Fruit fly (Drosophila melanogaster) whole organism, embryonic: Measurements from ENCODE around the gene Hs6st.

ENCODE experiments used
- Bdp1 ChIP-seq: fragments of 200-800 bp; sonication (Bioruptor generic); optimal IDR thresholded peaks from 3 replicates; lab custom pipeline; 2016; ENCODE audit warnings: missing biosample characterization, missing genetic modification characterization
- Bteb2 ChIP-seq: fragments of 200-800 bp; sonication (Bioruptor generic); optimal IDR thresholded peaks from 2 replicates; lab custom pipeline; 2016; ENCODE audit warnings: missing biosample characterization, missing genetic modification characterization
- CG10267 ChIP-seq: fragments of 200-800 bp; sonication (Bioruptor generic); optimal IDR thresholded peaks from 2 replicates; lab custom pipeline; 2018; ENCODE audit warnings: missing biosample characterization, mild to moderate bottlenecking, missing genetic modification characterization, moderate library complexity
- CG10274 ChIP-seq: fragments of 200-800 bp; sonication (Bioruptor generic); optimal IDR thresholded peaks from 3 replicates; lab custom pipeline; 2017; ENCODE audit warnings: missing biosample characterization, mild to moderate bottlenecking, missing genetic modification characterization
- CG10543 ChIP-seq: fragments of 200-800 bp; sonication (Bioruptor generic); optimal IDR thresholded peaks from 3 replicates; lab custom pipeline; 2017; ENCODE audit warnings: missing biosample characterization, mild to moderate bottlenecking, missing genetic modification characterization, moderate library complexity
- CG12104 ChIP-seq: fragments of 200-800 bp; sonication (Bioruptor generic); optimal IDR thresholded peaks from 3 replicates; lab custom pipeline; 2016; ENCODE audit warnings: missing biosample characterization, missing genetic modification characterization
- CG12219 ChIP-seq: fragments of 200-800 bp; sonication (Bioruptor generic); optimal IDR thresholded peaks from 3 replicates; lab custom pipeline; 2018; ENCODE audit warnings: missing biosample characterization, mild to moderate bottlenecking, missing genetic modification characterization
- CG12744 ChIP-seq: fragments of 200-800 bp; sonication (Bioruptor generic); optimal IDR thresholded peaks from 2 replicates; lab custom pipeline; 2016; ENCODE audit warnings: missing biosample characterization, missing genetic modification characterization
- CG16815 ChIP-seq: fragments of 200-800 bp; sonication (Bioruptor generic); optimal IDR thresholded peaks from 3 replicates; lab custom pipeline; 2017; ENCODE audit warnings: missing biosample characterization, mild to moderate bottlenecking, missing genetic modification characterization
- CG17328 ChIP-seq: fragments of 200-800 bp; sonication (Bioruptor generic); IDR thresholded peaks from 2 replicates; pipeline ENCODE4 v1.3.6; 2022; ENCODE audit warnings: missing biosample characterization, missing genetic modification characterization
- CG17612 ChIP-seq: fragments of 200-800 bp; sonication (Bioruptor generic); IDR thresholded peaks from 2 replicates; pipeline ENCODE4 v1.3.6; 2022; ENCODE audit warnings: missing biosample characterization, missing genetic modification characterization
- CG1832 ChIP-seq: fragments of 200-800 bp; sonication (Bioruptor generic); optimal IDR thresholded peaks from 2 replicates; lab custom pipeline; 2017; ENCODE audit warnings: missing biosample characterization, mild to moderate bottlenecking, missing genetic modification characterization, inconsistent platforms
- CG3847 ChIP-seq: fragments of 200-800 bp; sonication (Bioruptor generic); IDR thresholded peaks from 2 replicates; pipeline ENCODE4 v1.3.6; 2022; ENCODE audit warnings: missing biosample characterization, missing genetic modification characterization
- CG4424 ChIP-seq: fragments of 200-800 bp; sonication (Bioruptor generic); optimal IDR thresholded peaks from 3 replicates; lab custom pipeline; 2016; ENCODE audit warnings: missing biosample characterization, missing genetic modification characterization
- CG4707 ChIP-seq: fragments of 200-800 bp; sonication (Bioruptor generic); optimal IDR thresholded peaks from 2 replicates; lab custom pipeline; 2018; ENCODE audit warnings: missing biosample characterization, mild to moderate bottlenecking, missing genetic modification characterization, moderate library complexity
- CG5245 ChIP-seq: fragments of 200-800 bp; sonication (Bioruptor generic); optimal IDR thresholded peaks from 3 replicates; lab custom pipeline; 2016; ENCODE audit warnings: missing biosample characterization, missing genetic modification characterization
- CG6689 ChIP-seq: fragments of 200-800 bp; sonication (Bioruptor generic); IDR thresholded peaks from 2 replicates; pipeline ENCODE4 v1.3.6; 2022; ENCODE audit warnings: missing biosample characterization, missing genetic modification characterization
- CG6791 ChIP-seq: fragments of 200-800 bp; sonication (Bioruptor generic); IDR thresholded peaks from 3 replicates; pipeline ENCODE4 v1.3.6; 2022; ENCODE audit warnings: missing biosample characterization, missing genetic modification characterization; ENCODE audit not compliant: partially characterized antibody
- CG7372 ChIP-seq: fragments of 200-800 bp; sonication (Bioruptor generic); IDR thresholded peaks from 2 replicates; pipeline ENCODE4 v1.3.6; 2022; ENCODE audit warnings: missing biosample characterization, missing genetic modification characterization
- CG7745 ChIP-seq: fragments of 200-800 bp; sonication (Bioruptor generic); optimal IDR thresholded peaks from 2 replicates; lab custom pipeline; 2018; ENCODE audit warnings: missing biosample characterization, mild to moderate bottlenecking, missing genetic modification characterization, moderate library complexity
- CG8388 ChIP-seq: fragments of 200-800 bp; sonication (Bioruptor generic); optimal IDR thresholded peaks from 2 replicates; lab custom pipeline; 2019; ENCODE audit warnings: missing biosample characterization, mild to moderate bottlenecking, missing genetic modification characterization, moderate library complexity
- CG9797 ChIP-seq: fragments of 200-800 bp; sonication (Bioruptor generic); optimal IDR thresholded peaks from 3 replicates; lab custom pipeline; 2018; ENCODE audit warnings: missing biosample characterization, mild to moderate bottlenecking, missing genetic modification characterization
- CG9932 ChIP-seq: fragments of 200-800 bp; sonication (Bioruptor generic); IDR thresholded peaks from 2 replicates; pipeline ENCODE4 v1.3.6; 2022; ENCODE audit warnings: missing biosample characterization, missing genetic modification characterization
- CTCF ChIP-seq: fragments of 200-800 bp; sonication (Bioruptor generic); optimal IDR thresholded peaks from 2 replicates; lab custom pipeline; 2017; ENCODE audit warnings: missing biosample characterization, mild to moderate bottlenecking, missing genetic modification characterization, moderate library complexity
- Camta ChIP-seq: fragments of 200-800 bp; sonication (Bioruptor generic); optimal IDR thresholded peaks from 2 replicates; lab custom pipeline; 2016; ENCODE audit warnings: missing biosample characterization, missing genetic modification characterization
- CkIIα-i1 ChIP-seq: fragments of 200-800 bp; sonication (Bioruptor generic); IDR thresholded peaks from 2 replicates; pipeline ENCODE4 v1.3.6; 2022; ENCODE audit warnings: missing biosample characterization, missing genetic modification characterization
- Dad ChIP-seq: fragments of 200-800 bp; sonication (Bioruptor generic); optimal IDR thresholded peaks from 3 replicates; lab custom pipeline; 2016; ENCODE audit warnings: missing biosample characterization, missing genetic modification characterization
- Fer2 ChIP-seq: fragments of 200-800 bp; sonication (Bioruptor generic); optimal IDR thresholded peaks from 2 replicates; lab custom pipeline; 2018; ENCODE audit warnings: missing biosample characterization, mild to moderate bottlenecking, missing genetic modification characterization, moderate library complexity
- HLHmδ ChIP-seq: fragments of 200-800 bp; sonication (Bioruptor generic); optimal IDR thresholded peaks from 2 replicates; lab custom pipeline; 2018; ENCODE audit warnings: missing biosample characterization, mild to moderate bottlenecking, missing genetic modification characterization, moderate library complexity
- Hmx ChIP-seq: fragments of 200-800 bp; sonication (Bioruptor generic); optimal IDR thresholded peaks from 2 replicates; lab custom pipeline; 2016; ENCODE audit warnings: missing biosample characterization, missing genetic modification characterization
- Sin3A ChIP-seq: fragments of >200 bp; optimal IDR thresholded peaks from 2 replicates; lab custom pipeline; 2018
- Six4 ChIP-seq: fragments of 200-800 bp; sonication (Bioruptor generic); optimal IDR thresholded peaks from 2 replicates; lab custom pipeline; 2016; ENCODE audit warnings: missing biosample characterization, missing genetic modification characterization
- Sox102F ChIP-seq: fragments of 200-800 bp; sonication (Bioruptor generic); optimal IDR thresholded peaks from 2 replicates; lab custom pipeline; 2018; ENCODE audit warnings: missing biosample characterization, mild to moderate bottlenecking, missing genetic modification characterization, moderate library complexity
- Trl ChIP-seq, 3 experiments: fragments of >200 bp in 2 of 3; fragments of 200-800 bp in 1 of 3; sonication (Bioruptor generic) in 1 of 3; optimal IDR thresholded peaks; 2 replicates in 1 of 3; 3 replicates in 2 of 3; lab custom pipeline; 2016 to 2017; ENCODE audit warnings: missing biosample characterization in 1 of 3, missing genetic modification characterization in 1 of 3
- al ChIP-seq: fragments of 200-800 bp; sonication (Bioruptor generic); IDR thresholded peaks from 2 replicates; pipeline ENCODE4 v1.3.6; 2022; ENCODE audit warnings: missing biosample characterization, missing genetic modification characterization
- crol ChIP-seq: fragments of 200-800 bp; sonication (Bioruptor generic); IDR thresholded peaks from 2 replicates; pipeline ENCODE4 v1.3.6; 2022; ENCODE audit warnings: missing biosample characterization, missing genetic modification characterization
- da ChIP-seq: fragments of 200-800 bp; sonication (Bioruptor generic); optimal IDR thresholded peaks from 2 replicates; lab custom pipeline; 2016; ENCODE audit warnings: missing biosample characterization, missing genetic modification characterization
- fd102C ChIP-seq: fragments of 200-800 bp; sonication (Bioruptor generic); optimal IDR thresholded peaks from 2 replicates; lab custom pipeline; 2018; ENCODE audit warnings: missing biosample characterization, mild to moderate bottlenecking, missing genetic modification characterization, moderate library complexity
- gce ChIP-seq: fragments of 200-800 bp; sonication (Bioruptor generic); IDR thresholded peaks from 3 replicates; pipeline ENCODE4 v1.3.6; 2022; ENCODE audit warnings: missing biosample characterization, missing genetic modification characterization
- gcm ChIP-seq: fragments of 200-800 bp; sonication (Bioruptor generic); optimal IDR thresholded peaks from 2 replicates; lab custom pipeline; 2019; ENCODE audit warnings: missing biosample characterization, mild to moderate bottlenecking, missing genetic modification characterization, moderate library complexity
- inv ChIP-seq: fragments of 200-800 bp; sonication (Bioruptor generic); IDR thresholded peaks from 2 replicates; pipeline ENCODE4 v1.3.6; 2022; ENCODE audit warnings: missing biosample characterization, missing genetic modification characterization; ENCODE audit not compliant: partially characterized antibody
- mld ChIP-seq: fragments of 200-800 bp; sonication (Bioruptor generic); IDR thresholded peaks from 3 replicates; pipeline ENCODE4 v1.3.6; 2022; ENCODE audit warnings: missing biosample characterization, missing genetic modification characterization; ENCODE audit not compliant: partially characterized antibody
- nom ChIP-seq: fragments of 200-800 bp; sonication (Bioruptor generic); optimal IDR thresholded peaks from 2 replicates; lab custom pipeline; 2017; ENCODE audit warnings: missing biosample characterization, missing genetic modification characterization, mild to moderate bottlenecking, moderate library complexity, missing genetic modification reagents
- org-1 ChIP-seq: fragments of 200-800 bp; sonication (Bioruptor generic); optimal IDR thresholded peaks from 2 replicates; lab custom pipeline; 2017; ENCODE audit warnings: missing biosample characterization, missing genetic modification characterization
- otp ChIP-seq: fragments of 200-800 bp; sonication (Bioruptor generic); IDR thresholded peaks from 3 replicates; pipeline ENCODE4, ENCODE4 v1.3.6; 2022; ENCODE audit warnings: missing biosample characterization, missing genetic modification characterization
- pfk ChIP-seq: fragments of 200-800 bp; sonication (Bioruptor generic); optimal IDR thresholded peaks from 2 replicates; lab custom pipeline; 2018; ENCODE audit warnings: missing biosample characterization, mild to moderate bottlenecking, missing genetic modification characterization, moderate library complexity
- slbo ChIP-seq: fragments of 200-800 bp; sonication (Bioruptor generic); IDR thresholded peaks from 2 replicates; pipeline ENCODE4 v1.3.6; 2022; ENCODE audit warnings: missing biosample characterization, missing genetic modification characterization
- sr ChIP-seq: fragments of 200-800 bp; sonication (Bioruptor generic); IDR thresholded peaks from 3 replicates; pipeline ENCODE4 v1.3.6; 2022; ENCODE audit warnings: missing biosample characterization, missing genetic modification characterization
- toy ChIP-seq: fragments of 200-800 bp; sonication (Bioruptor generic); IDR thresholded peaks from 2 replicates; pipeline ENCODE4 v1.3.6; 2022; ENCODE audit warnings: missing biosample characterization, missing genetic modification characterization
- tx ChIP-seq: fragments of 200-800 bp; sonication (Bioruptor generic); optimal IDR thresholded peaks from 2 replicates; lab custom pipeline; 2016; ENCODE audit warnings: missing biosample characterization, missing genetic modification characterization
- vnd ChIP-seq: fragments of 200-800 bp; sonication (Bioruptor generic); IDR thresholded peaks from 3 replicates; pipeline ENCODE4 v1.3.6; 2022; ENCODE audit warnings: missing biosample characterization, missing genetic modification characterization; ENCODE audit not compliant: partially characterized antibody

Hs6st gene

dm6 chr3R:19889603-19890187, 118.6 kb downstream of the Hs6st start (continued):
- TF ChIP-seq CG12744 (GFP tag; lab: Kevin White, UChicago) (no peak), mld (GFP tag; lab: Robert Waterston, UW) (no peak), Camta (GFP tag; lab: Kevin White, UChicago) (no peak), CG5245 (GFP tag; lab: Kevin White, UChicago) (peak; percentile 16), CG6791 (GFP tag; lab: Robert Waterston, UW) (no peak), Sin3A (no peak), CG3847 (GFP tag; lab: Robert Waterston, UW) (peak; percentile 57), HLHmδ (GFP tag; lab: Kevin White, UChicago) (peak; percentile 61), al (GFP tag; lab: Robert Waterston, UW) (peak; percentile 69), Hmx (GFP tag; lab: Kevin White, UChicago) (no peak), CG12104 (GFP tag; lab: Kevin White, UChicago) (peak; percentile 64), toy (no peak), Fer2 (peak; percentile 49), CG9797 (no peak), CG7745 (peak; percentile 4), slbo (GFP tag; lab: Robert Waterston, UW) (peak; percentile 78), pfk (no peak), CG4707 (GFP tag; lab: Kevin White, UChicago) (no peak), vnd (GFP tag; lab: Robert Waterston, UW) (no peak), Bdp1 (GFP tag; lab: Kevin White, UChicago) (no peak), otp (GFP tag; lab: Robert Waterston, UW) (no peak), CG17328 (GFP tag; lab: Robert Waterston, UW) (0 out of 2 replicates have a peak, but pooled peaks have one; percentile 14), CG10543 (GFP tag; lab: Kevin White, UChicago) (peak; percentile 80), CkIIα-i1 (GFP tag; lab: Robert Waterston, UW) (no peak), tx (GFP tag; lab: Kevin White, UChicago) (no peak), CG8388 (GFP tag; lab: Kevin White, UChicago) (peak; percentile 54), sr (GFP tag; lab: Robert Waterston, UW) (peak; percentile 88), Trl (optimal IDR thresholded peaks at IDR 0.05; lab: Kevin White, UChicago) (peak; percentile 89 to 95), Trl (GFP tag; optimal IDR thresholded peaks at IDR 0.05; lab: Kevin White, UChicago) (no peak), nom (GFP tag; lab: Kevin White, UChicago) (no peak), gce (GFP tag; lab: Robert Waterston, UW) (no peak), inv (GFP tag; lab: Robert Waterston, UW) (no peak), fd102C (no peak), gcm (GFP tag; lab: Kevin White, UChicago) (peak; percentile 45), org-1 (peak; percentile 65), CG16815 (GFP tag; lab: Kevin White, UChicago) (peak; percentile 47), Six4 (GFP tag; lab: Kevin White, UChicago) (peak; percentile 69), CG12219 (GFP tag; lab: Kevin White, UChicago) (peak; percentile 46), CG4424 (GFP tag; lab: Kevin White, UChicago) (peak; percentile 54), CG10274 (GFP tag; lab: Kevin White, UChicago) (peak; percentile 80), CTCF (GFP tag; lab: Kevin White, UChicago) (peak; percentile 47), da (GFP tag; lab: Kevin White, UChicago) (no peak), Sox102F (peak; percentile 67), Dad (GFP tag; lab: Kevin White, UChicago) (no peak), CG7372 (peak; percentile 62), CG10267 (peak; percentile 73), Bteb2 (no peak), CG17612 (GFP tag; lab: Robert Waterston, UW) (no peak), CG9932 (peak; percentile 66), crol (no peak), CG1832 (GFP tag; lab: Kevin White, UChicago) (no peak), CG6689 (GFP tag; lab: Robert Waterston, UW) (0 out of 2 replicates have a peak, but pooled peaks have one; percentile 54)
